Worm (Caenorhabditis elegans): ENCODE measurements around the gene acs-20.

DNA sequence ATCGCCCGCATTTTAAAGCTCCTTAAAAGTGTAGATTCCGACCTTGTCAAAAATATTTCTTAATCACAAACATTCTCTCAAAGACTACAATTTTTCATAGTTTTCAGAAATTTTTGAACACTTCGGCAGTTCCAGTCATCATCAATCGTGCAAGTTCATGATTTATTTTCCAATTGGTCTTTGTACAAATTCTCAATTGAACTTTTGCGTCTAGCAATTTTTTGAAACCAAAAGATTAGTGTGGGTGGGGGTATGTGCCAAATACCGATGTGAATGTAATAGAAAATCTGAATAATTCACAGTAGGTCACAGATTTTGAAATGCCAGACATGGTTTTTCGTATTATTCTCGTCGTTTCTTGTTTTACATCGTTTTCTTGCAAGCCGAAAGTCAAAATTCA lies 39.9 kb upstream of the acs-20 start, which contains the start of gene clec-185:
- no peak for TF ChIP-seq ama-1 (optimal IDR thresholded peaks at IDR 0.05)
- TF ChIP-seq ama-1 (GFP tag; optimal IDR thresholded peaks at IDR 0.05), result no peak
- no peak for TF ChIP-seq snpc-4 (GFP tag; optimal IDR thresholded peaks at IDR 0.05)
- TF ChIP-seq snpc-4 (tag; optimal IDR thresholded peaks at IDR 0.05), result no peak
- no peak for TF ChIP-seq unc-130 (GFP tag; optimal IDR thresholded peaks at IDR 0.05)
- no peak for TF ChIP-seq let-607 (tag; optimal IDR thresholded peaks at IDR 0.05)
- no peak for TF ChIP-seq rcor-1 (GFP tag; IDR thresholded peaks at IDR 0.05)
- TF ChIP-seq lsy-27 (tag; optimal IDR thresholded peaks at IDR 0.05; ENCODE audit: borderline replicate concordance, insufficient read depth), result no peak
- no peak for TF ChIP-seq T26A5.8 (tag; optimal IDR thresholded peaks at IDR 0.05)
- no peak for TF ChIP-seq ztf-6 (GFP tag; IDR thresholded peaks at IDR 0.05)
- TF ChIP-seq ztf-25 (GFP tag; IDR thresholded peaks at IDR 0.05), result no peak
- TF ChIP-seq ztf-3 (GFP tag; optimal IDR thresholded peaks at IDR 0.05), result no peak
